Worm (Caenorhabditis elegans) whole organism, L2 larva: ENCODE measurements around the gene dpf-5.
A peak's percentile ranks its signal among the peaks of the same experiment; 100 is the strongest.

Experiments
- C34F6.9 ChIP-seq: fragments of 150-350 bp; optimal IDR thresholded peaks from 2 replicates; lab custom pipeline; 2014; ENCODE audit warnings: missing biosample characterization, missing genetic modification characterization
- F13H6.1 ChIP-seq: sonication (generic microtip); optimal IDR thresholded peaks from 2 replicates; lab custom pipeline; 2016; ENCODE audit warnings: missing genetic modification characterization, missing compliant biosample characterization
- R02D3.7 ChIP-seq: fragments of 150-350 bp; optimal IDR thresholded peaks from 2 replicates; lab custom pipeline; 2014; ENCODE audit warnings: missing biosample characterization, missing genetic modification characterization
- Y55F3AM.14 ChIP-seq: fragments of 200-800 bp; sonication (Bioruptor generic); optimal IDR thresholded peaks from 2 replicates; lab custom pipeline; 2018; ENCODE audit warnings: mild to moderate bottlenecking, missing genetic modification characterization, missing compliant biosample characterization
- ZK546.5 ChIP-seq: sonication (generic microtip); optimal IDR thresholded peaks from 2 replicates; lab custom pipeline; 2017; ENCODE audit warnings: missing biosample characterization, missing genetic modification characterization
- alr-1 ChIP-seq: fragments of 150-350 bp; optimal IDR thresholded peaks from 2 replicates; lab custom pipeline; 2014; ENCODE audit warnings: missing biosample characterization, missing genetic modification characterization
- aly-2 ChIP-seq: fragments of 150-350 bp; optimal IDR thresholded peaks from 2 replicates; lab custom pipeline; 2014; ENCODE audit warnings: missing biosample characterization, missing genetic modification characterization
- ama-1 ChIP-seq: fragments of 150-350 bp; optimal IDR thresholded peaks from 2 replicates; lab custom pipeline; 2018; ENCODE audit warnings: inconsistent platforms
- blmp-1 ChIP-seq: sonication (generic microtip); optimal IDR thresholded peaks from 2 replicates; lab custom pipeline; 2017; ENCODE audit warnings: missing genetic modification characterization, mild to moderate bottlenecking, missing compliant biosample characterization, antibody characterized with exemption, moderate library complexity; ENCODE audit not compliant: insufficient read depth
- ceh-16 ChIP-seq: fragments of 150-350 bp; optimal IDR thresholded peaks from 2 replicates; lab custom pipeline; 2014; ENCODE audit warnings: missing biosample characterization, missing genetic modification characterization
- ceh-82 ChIP-seq: fragments of 150-350 bp; optimal IDR thresholded peaks from 2 replicates; lab custom pipeline; 2014; ENCODE audit warnings: missing biosample characterization, missing genetic modification characterization
- crh-2 ChIP-seq: sonication (generic microtip); optimal IDR thresholded peaks from 2 replicates; lab custom pipeline; 2017; ENCODE audit warnings: missing biosample characterization, missing genetic modification characterization
- dmd-4 ChIP-seq: sonication (generic microtip); optimal IDR thresholded peaks from 2 replicates; lab custom pipeline; 2017; ENCODE audit warnings: missing biosample characterization, missing genetic modification characterization
- egl-27 ChIP-seq: sonication (generic microtip); optimal IDR thresholded peaks from 3 replicates; lab custom pipeline; 2017; ENCODE audit warnings: missing biosample characterization, missing genetic modification reagents, missing genetic modification characterization
- elt-1 ChIP-seq: fragments of 150-350 bp; optimal IDR thresholded peaks from 2 replicates; lab custom pipeline; 2014; ENCODE audit warnings: missing biosample characterization, missing genetic modification characterization
- elt-3 ChIP-seq: sonication (generic microtip); optimal IDR thresholded peaks from 2 replicates; lab custom pipeline; 2017; ENCODE audit warnings: missing biosample characterization, missing genetic modification characterization
- fos-1 ChIP-seq: fragments of 150-350 bp; optimal IDR thresholded peaks from 2 replicates; lab custom pipeline; 2014; ENCODE audit warnings: missing biosample characterization, missing genetic modification characterization
- gmeb-1 ChIP-seq: fragments of 150-350 bp; optimal IDR thresholded peaks from 2 replicates; lab custom pipeline; 2014; ENCODE audit warnings: missing biosample characterization, missing genetic modification characterization
- lin-11 ChIP-seq: fragments of 150-350 bp; sonication (generic microtip); optimal IDR thresholded peaks from 2 replicates; lab custom pipeline; 2014; ENCODE audit warnings: missing biosample characterization, missing genetic modification characterization, inconsistent platforms, mixed read lengths
- lin-13 ChIP-seq: fragments of 150-350 bp; optimal IDR thresholded peaks from 2 replicates; lab custom pipeline; 2014; ENCODE audit warnings: missing biosample characterization, missing genetic modification reagents, missing genetic modification characterization
- lsy-2 ChIP-seq, 2 experiments: fragments of 150-350 bp in 1 of 2; sonication (generic microtip) in 1 of 2; optimal IDR thresholded peaks; 2 replicates each; lab custom pipeline; 2014 to 2017; ENCODE audit warnings: missing biosample characterization in 2 of 2, missing genetic modification characterization in 2 of 2
- mbf-1 ChIP-seq: sonication (generic microtip); optimal IDR thresholded peaks from 2 replicates; lab custom pipeline; 2017; ENCODE audit warnings: missing biosample characterization, missing genetic modification characterization
- mdl-1 ChIP-seq, 2 experiments: fragments of 150-350 bp in 1 of 2; sonication (generic microtip) in 1 of 2; optimal IDR thresholded peaks; 2 replicates each; lab custom pipeline; 2017; ENCODE audit warnings: missing biosample characterization in 2 of 2, missing genetic modification characterization in 2 of 2
- nhr-10 ChIP-seq: sonication (generic microtip); optimal IDR thresholded peaks from 2 replicates; lab custom pipeline; 2017; ENCODE audit warnings: missing biosample characterization, missing genetic modification characterization
- nhr-11 ChIP-seq: fragments of 150-350 bp; optimal IDR thresholded peaks from 2 replicates; lab custom pipeline; 2014; ENCODE audit warnings: missing biosample characterization, missing genetic modification characterization
- nhr-129 ChIP-seq: fragments of 150-350 bp; optimal IDR thresholded peaks from 2 replicates; lab custom pipeline; 2014; ENCODE audit warnings: missing biosample characterization, missing genetic modification characterization
- nhr-21 ChIP-seq: fragments of 150-350 bp; optimal IDR thresholded peaks from 2 replicates; lab custom pipeline; 2014; ENCODE audit warnings: missing biosample characterization, missing genetic modification characterization
- nhr-23 ChIP-seq: fragments of 150-350 bp; optimal IDR thresholded peaks from 2 replicates; lab custom pipeline; 2014; ENCODE audit warnings: missing biosample characterization, missing genetic modification reagents, missing genetic modification characterization
- nhr-25 ChIP-seq: fragments of 150-350 bp; sonication (generic microtip); optimal IDR thresholded peaks from 3 replicates; lab custom pipeline; 2014; ENCODE audit warnings: missing biosample characterization, missing genetic modification characterization
- nhr-6 ChIP-seq: fragments of 150-350 bp; optimal IDR thresholded peaks from 2 replicates; lab custom pipeline; 2014; ENCODE audit warnings: missing biosample characterization, missing genetic modification characterization
- peb-1 ChIP-seq: fragments of 150-350 bp; optimal IDR thresholded peaks from 2 replicates; lab custom pipeline; 2014; ENCODE audit warnings: missing biosample characterization, missing genetic modification characterization
- sem-4 ChIP-seq: fragments of 150-350 bp; optimal IDR thresholded peaks from 2 replicates; lab custom pipeline; 2014; ENCODE audit warnings: missing biosample characterization, missing genetic modification reagents, missing genetic modification characterization
- skn-1 ChIP-seq: sonication (generic microtip); optimal IDR thresholded peaks from 2 replicates; lab custom pipeline; 2017; ENCODE audit warnings: missing biosample characterization, missing genetic modification characterization
- sma-9 ChIP-seq, 2 experiments: fragments of 150-350 bp in 1 of 2; sonication (generic microtip) in 1 of 2; optimal IDR thresholded peaks; 2 replicates each; lab custom pipeline; 2014 to 2016; ENCODE audit warnings: missing genetic modification characterization in 2 of 2, mild to moderate bottlenecking in 1 of 2, missing biosample characterization in 1 of 2, missing compliant biosample characterization in 1 of 2, missing genetic modification reagents in 1 of 2, moderate library complexity in 1 of 2
- unc-39 ChIP-seq: fragments of 150-350 bp; optimal IDR thresholded peaks from 2 replicates; lab custom pipeline; 2014; ENCODE audit warnings: missing biosample characterization, missing genetic modification characterization
- unc-55 ChIP-seq: fragments of 150-350 bp; sonication (generic microtip); optimal IDR thresholded peaks from 3 replicates; lab custom pipeline; 2014; ENCODE audit warnings: missing biosample characterization, missing genetic modification reagents, missing genetic modification characterization
- ztf-4 ChIP-seq: fragments of 150-350 bp; optimal IDR thresholded peaks from 2 replicates; lab custom pipeline; 2014; ENCODE audit warnings: missing biosample characterization, missing genetic modification characterization

Gene dpf-5

ce11 chrIV:4788332-4788731 lies 18.1 kb downstream of the dpf-5 start, which contains the start of gene nhr-104 (continued):
- TF ChIP-seq egl-27 (tag; lab: Kevin White, UChicago) (no peak), fos-1 (tag; lab: Kevin White, UChicago) (peak; percentile 65), nhr-129 (tag; lab: Kevin White, UChicago) (peak; percentile 86), F13H6.1 (peak; percentile 27)

ce11 chrIV:4781123-4781522 lies 25.3 kb downstream of the dpf-5 start:
- TF ChIP-seq F13H6.1 = peak; percentile 50
- TF ChIP-seq sem-4 (tag; lab: Kevin White, UChicago) = no peak
- TF ChIP-seq lin-11 (tag; lab: Kevin White, UChicago) = no peak
- TF ChIP-seq unc-55 = peak; percentile 1
- TF ChIP-seq skn-1 (tag; lab: Kevin White, UChicago) = no peak
- TF ChIP-seq nhr-129 (tag; lab: Kevin White, UChicago) = peak; percentile 7
- TF ChIP-seq ama-1 (lab: Kevin White, UChicago) = no peak

- TF ChIP-seq unc-55 (no peak), sma-9 (GFP tag; optimal IDR thresholded peaks at IDR 0.05; lab: Kevin White, UChicago) (no peak), sma-9 (tag; optimal IDR thresholded peaks at IDR 0.05; lab: Kevin White, UChicago) (no peak), nhr-23 (no peak), nhr-10 (tag; lab: Kevin White, UChicago) (no peak), nhr-6 (tag; lab: Kevin White, UChicago) (no peak), aly-2 (no peak), skn-1 (tag; lab: Kevin White, UChicago) (no peak), ama-1 (lab: Kevin White, UChicago) (no peak), egl-27 (tag; lab: Kevin White, UChicago) (no peak), mbf-1 (tag; lab: Kevin White, UChicago) (no peak), nhr-129 (tag; lab: Kevin White, UChicago) (no peak), crh-2 (tag; lab: Kevin White, UChicago) (no peak), R02D3.7 (tag; lab: Kevin White, UChicago) (no peak), unc-39 (tag; lab: Kevin White, UChicago) (no peak), blmp-1 (no peak), gmeb-1 (tag; lab: Kevin White, UChicago) (no peak), nhr-21 (tag; lab: Kevin White, UChicago) (no peak), nhr-25 (tag; lab: Kevin White, UChicago) (no peak), sem-4 (tag; lab: Kevin White, UChicago) (no peak), alr-1 (tag; lab: Kevin White, UChicago) (no peak)
Observed at ce11 chrIV:4780129-4780528, 26.3 kb downstream of the dpf-5 start, which contains the start of gene set-15. TSS of gene set-15 (minus strand) at chrIV:4780229.

ce11 chrIV:4776501-4776900 lies 29.9 kb downstream of the dpf-5 start:
- TF ChIP-seq ceh-82 (tag; lab: Kevin White, UChicago) = no peak
- no peak for TF ChIP-seq skn-1 (tag; lab: Kevin White, UChicago)
- no peak for TF ChIP-seq nhr-21 (tag; lab: Kevin White, UChicago)
- TF ChIP-seq sem-4 (tag; lab: Kevin White, UChicago) = no peak
- TF ChIP-seq ztf-4 (tag; lab: Kevin White, UChicago) = no peak
- no peak for TF ChIP-seq peb-1 (tag; lab: Kevin White, UChicago)
- no peak for TF ChIP-seq nhr-11
- no peak for TF ChIP-seq ceh-16
- no peak for TF ChIP-seq lin-13
- no peak for TF ChIP-seq dmd-4 (tag; lab: Kevin White, UChicago)
- no peak for TF ChIP-seq Y55F3AM.14 (GFP tag; lab: Kevin White, UChicago)
- TF ChIP-seq crh-2 (tag; lab: Kevin White, UChicago) = no peak

- TF ChIP-seq nhr-21 (tag; lab: Kevin White, UChicago) = no peak
- TF ChIP-seq fos-1 (tag; lab: Kevin White, UChicago) = no peak
- no peak for TF ChIP-seq sma-9 (GFP tag; optimal IDR thresholded peaks at IDR 0.05; lab: Kevin White, UChicago)
- TF ChIP-seq sma-9 (tag; optimal IDR thresholded peaks at IDR 0.05; lab: Kevin White, UChicago) = no peak
- no peak for TF ChIP-seq unc-55
- TF ChIP-seq ceh-16 = no peak
- TF ChIP-seq alr-1 (tag; lab: Kevin White, UChicago) = no peak
- no peak for TF ChIP-seq lsy-2 (tag; optimal IDR thresholded peaks at IDR 0.05; lab: Kevin White, UChicago)
- no peak for TF ChIP-seq nhr-25 (tag; lab: Kevin White, UChicago)
- TF ChIP-seq mdl-1 (tag; optimal IDR thresholded peaks at IDR 0.05; lab: Kevin White, UChicago) = no peak
- TF ChIP-seq egl-27 (tag; lab: Kevin White, UChicago) = no peak
- TF ChIP-seq ZK546.5 (tag; lab: Kevin White, UChicago) = no peak
- TF ChIP-seq ama-1 (lab: Kevin White, UChicago) = no peak
- no peak for TF ChIP-seq elt-1 (tag; lab: Kevin White, UChicago)
- no peak for TF ChIP-seq skn-1 (tag; lab: Kevin White, UChicago)
- no peak for TF ChIP-seq C34F6.9 (tag; lab: Kevin White, UChicago)
- TF ChIP-seq crh-2 (tag; lab: Kevin White, UChicago) = no peak
- no peak for TF ChIP-seq elt-3 (tag; lab: Kevin White, UChicago)
- no peak for TF ChIP-seq nhr-6 (tag; lab: Kevin White, UChicago)
- no peak for TF ChIP-seq peb-1 (tag; lab: Kevin White, UChicago)
Observed at ce11 chrIV:4776001-4776400, 30.4 kb downstream of the dpf-5 start, which contains the start of gene R11E3.19. TSS of gene R11E3.19 (minus strand) at chrIV:4776101.
